Worm (Caenorhabditis elegans): ENCODE results near the gene rme-1.

The rme-1 gene

DNA sequence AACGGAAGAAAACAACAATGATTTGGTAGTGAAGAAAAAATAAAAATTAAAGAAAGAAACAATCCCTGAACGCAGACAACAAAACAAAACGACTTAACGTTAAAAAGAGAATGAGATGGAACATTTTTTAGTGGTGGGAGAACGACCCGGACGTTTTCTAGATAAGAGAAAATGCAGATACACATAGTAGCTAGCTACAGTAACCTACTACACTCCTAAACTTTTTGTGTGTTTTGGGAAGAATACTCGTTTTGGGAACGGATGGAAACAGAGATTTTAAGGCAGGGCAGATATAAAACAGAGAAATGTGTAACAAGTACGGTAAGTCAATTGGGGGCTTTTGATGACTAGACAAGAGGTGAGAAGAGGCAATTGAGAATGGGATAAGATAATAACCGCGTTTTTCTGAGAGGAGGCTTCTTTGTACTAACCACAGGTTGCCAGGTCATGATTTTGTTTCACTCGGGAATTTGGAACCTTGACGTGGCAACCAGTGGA is 14.1 kb downstream of the rme-1 start:
- TF ChIP-seq him-1 (tag; optimal IDR thresholded peaks at IDR 0.05) = no peak
- no peak for TF ChIP-seq W03F9.2 (tag; optimal IDR thresholded peaks at IDR 0.05)
- no peak for TF ChIP-seq dao-5 (tag; optimal IDR thresholded peaks at IDR 0.05)

- TF ChIP-seq him-1 (tag; optimal IDR thresholded peaks at IDR 0.05) (no peak), dao-5 (tag; optimal IDR thresholded peaks at IDR 0.05) (no peak), W03F9.2 (tag; optimal IDR thresholded peaks at IDR 0.05) (no peak)
Measured at ce11 chrV:6223315-6224018, 14.8 kb downstream of the rme-1 start.

ce11 chrV:6224019-6224335 is 15.3 kb downstream of the rme-1 start:
- TF ChIP-seq him-1 (tag; optimal IDR thresholded peaks at IDR 0.05) = no peak
- no peak for TF ChIP-seq dao-5 (tag; optimal IDR thresholded peaks at IDR 0.05)
- no peak for TF ChIP-seq W03F9.2 (tag; optimal IDR thresholded peaks at IDR 0.05)

- TF ChIP-seq W03F9.2 (tag; optimal IDR thresholded peaks at IDR 0.05) (peak; percentile 54), him-1 (tag; optimal IDR thresholded peaks at IDR 0.05) (peak; percentile 94), dao-5 (tag; optimal IDR thresholded peaks at IDR 0.05) (no peak)
Measured at ce11 chrV:6224494-6224959, 15.8 kb downstream of the rme-1 start.

DNA sequence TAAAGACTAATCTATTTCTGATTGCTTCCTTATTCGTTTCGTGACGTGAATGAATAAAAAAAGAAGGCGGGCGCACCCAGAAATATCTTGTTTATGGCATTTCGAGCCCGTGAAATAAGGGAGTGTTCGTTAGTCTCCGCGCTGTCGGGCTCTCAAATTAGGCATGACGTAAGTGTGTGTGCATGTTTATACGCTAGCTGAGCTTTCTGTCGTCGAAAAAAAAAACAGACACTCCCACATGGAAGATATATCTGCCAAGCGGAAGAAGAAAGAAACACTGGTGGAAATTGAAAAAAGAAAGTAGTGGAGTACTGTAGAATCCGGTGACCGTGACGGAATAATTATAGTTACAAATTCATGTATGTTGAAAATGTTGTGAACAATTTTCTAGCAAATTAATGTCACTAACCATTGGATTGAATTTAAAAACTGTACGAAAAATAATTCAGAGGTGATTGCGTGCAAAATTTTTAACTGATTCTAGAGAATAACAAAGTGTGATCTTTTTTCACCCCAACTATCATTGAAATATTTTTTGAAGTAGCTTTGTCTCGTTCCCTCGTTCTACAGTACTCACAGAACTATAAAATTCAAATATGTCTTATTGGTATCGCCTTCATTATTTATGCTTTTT is 16.4 kb downstream of the rme-1 start:
- TF ChIP-seq dao-5 (tag; optimal IDR thresholded peaks at IDR 0.05) (no peak), him-1 (tag; optimal IDR thresholded peaks at IDR 0.05) (no peak), W03F9.2 (tag; optimal IDR thresholded peaks at IDR 0.05) (no peak)

ce11 chrV:6225745-6226528 is 17.3 kb downstream of the rme-1 start:
- TF ChIP-seq him-1 (tag; optimal IDR thresholded peaks at IDR 0.05) = no peak
- no peak for TF ChIP-seq dao-5 (tag; optimal IDR thresholded peaks at IDR 0.05)
- TF ChIP-seq W03F9.2 (tag; optimal IDR thresholded peaks at IDR 0.05) = no peak

DNA sequence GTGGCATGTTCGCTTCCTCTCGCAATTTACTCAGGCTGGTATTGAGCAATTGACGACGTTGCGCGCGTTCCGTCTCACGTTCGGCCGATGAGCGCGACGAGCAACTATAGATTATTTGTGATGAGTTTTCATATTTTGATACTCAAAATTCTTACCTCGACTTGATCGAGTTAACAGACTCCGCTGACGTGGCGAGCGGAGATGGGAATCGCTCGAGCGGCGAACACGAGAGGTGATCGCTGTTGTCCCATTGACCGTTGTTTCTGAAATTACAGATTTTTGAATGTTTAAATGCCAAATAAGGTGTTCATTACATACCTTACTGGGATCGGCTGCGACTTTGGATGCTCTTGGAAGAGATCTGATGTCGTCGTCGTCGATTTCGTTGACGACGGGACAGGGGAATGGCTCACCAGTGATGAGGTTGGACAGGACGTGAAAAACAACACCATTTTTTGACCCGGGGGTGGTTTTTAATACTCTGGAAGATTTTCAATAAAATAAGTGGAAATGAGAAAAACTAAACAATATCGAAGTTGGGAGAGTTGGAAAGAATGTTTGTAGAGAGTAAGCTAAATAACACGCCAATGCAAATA is 17.9 kb downstream of the rme-1 start, which contains the start of gene W06H8.6:
TSS of gene W06H8.6 (minus strand) at position 481 of the 596 bp plus-strand sequence.
- TF ChIP-seq dao-5 (tag; optimal IDR thresholded peaks at IDR 0.05) (no peak), W03F9.2 (tag; optimal IDR thresholded peaks at IDR 0.05) (no peak), him-1 (tag; optimal IDR thresholded peaks at IDR 0.05) (no peak)

DNA sequence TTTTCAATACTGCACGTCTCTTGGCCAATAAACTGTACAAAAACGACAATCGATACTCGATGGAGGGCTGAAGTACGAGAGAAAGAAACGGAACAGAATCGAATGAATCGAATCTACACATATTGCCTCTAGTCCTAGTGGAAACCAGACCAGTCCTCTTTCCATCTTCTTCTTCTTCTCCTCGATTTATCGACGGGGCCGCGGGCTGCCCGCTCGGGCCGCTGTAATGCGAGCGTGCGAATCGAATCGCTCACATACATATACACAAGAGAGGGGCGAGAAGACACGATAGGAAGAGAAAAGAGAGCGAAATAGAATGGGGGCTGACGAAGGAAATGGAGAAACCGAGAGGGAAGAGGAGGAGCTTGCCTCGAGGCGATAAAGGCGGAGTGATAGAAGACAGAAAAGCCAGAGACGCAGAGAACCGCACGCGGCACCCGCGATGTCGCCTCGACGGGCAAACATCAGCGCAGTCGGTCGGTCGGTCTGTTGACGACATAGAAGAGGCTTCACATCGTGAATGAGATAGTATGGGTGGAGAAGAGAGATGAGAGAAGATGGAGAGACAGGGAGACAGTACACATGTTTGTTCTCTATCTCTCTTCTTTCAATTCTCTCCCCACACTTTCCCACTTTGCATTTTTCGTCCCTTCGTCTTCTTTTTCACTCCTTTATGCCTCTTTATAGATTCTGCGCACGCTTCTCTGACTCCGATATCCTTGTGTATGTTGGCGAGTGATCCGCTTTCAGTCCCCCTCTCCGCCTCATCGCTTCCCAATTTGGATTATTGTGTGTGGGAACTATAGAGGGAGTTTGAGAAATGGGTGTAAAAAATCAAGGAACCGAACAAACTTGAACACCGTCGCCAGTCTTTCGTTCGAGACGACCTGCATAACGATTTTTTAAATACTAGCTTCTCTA is 18.9 kb downstream of the rme-1 start:
- TF ChIP-seq W03F9.2 (tag; optimal IDR thresholded peaks at IDR 0.05) = peak; percentile 75
- peak; percentile 5 for TF ChIP-seq dao-5 (tag; optimal IDR thresholded peaks at IDR 0.05)
- TF ChIP-seq him-1 (tag; optimal IDR thresholded peaks at IDR 0.05) = peak; percentile 90

- TF ChIP-seq him-1 (tag; optimal IDR thresholded peaks at IDR 0.05) (no peak), dao-5 (tag; optimal IDR thresholded peaks at IDR 0.05) (no peak), W03F9.2 (tag; optimal IDR thresholded peaks at IDR 0.05) (no peak)
Measured at ce11 chrV:6228400-6228895, 19.8 kb downstream of the rme-1 start.

DNA sequence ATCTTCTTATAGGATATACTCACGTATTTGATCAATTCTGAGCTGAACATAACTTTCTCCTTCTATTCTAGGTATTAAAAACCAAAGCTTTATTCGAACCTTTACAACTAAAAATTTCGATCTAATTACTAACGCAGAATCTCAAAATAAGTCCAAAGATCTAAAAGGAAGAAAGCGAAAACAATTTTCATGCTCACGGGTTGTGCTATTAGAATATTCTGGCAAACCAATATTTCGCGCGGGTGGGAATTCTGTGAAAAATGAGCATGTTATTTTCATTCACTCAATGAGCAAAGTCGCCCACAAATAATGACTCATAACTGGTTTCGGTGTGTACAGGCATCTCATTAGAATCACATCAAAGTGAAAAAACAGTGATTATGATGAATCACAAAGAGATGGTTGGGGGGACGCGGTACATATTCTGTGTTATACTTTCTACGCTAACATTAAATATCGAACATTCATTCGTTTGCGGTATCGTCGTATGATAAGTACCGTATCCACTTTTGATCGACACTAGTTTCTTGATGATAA is 20.3 kb downstream of the rme-1 start:
- TF ChIP-seq W03F9.2 (tag; optimal IDR thresholded peaks at IDR 0.05) (no peak), dao-5 (tag; optimal IDR thresholded peaks at IDR 0.05) (no peak), him-1 (tag; optimal IDR thresholded peaks at IDR 0.05) (no peak)

- TF ChIP-seq him-1 (tag; optimal IDR thresholded peaks at IDR 0.05) (no peak), dao-5 (tag; optimal IDR thresholded peaks at IDR 0.05) (no peak), W03F9.2 (tag; optimal IDR thresholded peaks at IDR 0.05) (no peak)
Measured at ce11 chrV:6229457-6229949, 20.8 kb downstream of the rme-1 start.
